Worm (Caenorhabditis elegans) whole organism, young adult: ENCODE measurements around the gene fbxc-26.

ENCODE experiments used
- B0035.1 ChIP-seq: sonication (generic microtip); optimal IDR thresholded peaks from 2 replicates; lab custom pipeline; 2016; ENCODE audit warnings: missing genetic modification characterization, mild to moderate bottlenecking, missing compliant biosample characterization, missing genotype, missing genetic modification reagents
- F10E7.11 ChIP-seq: sonication (generic microtip); optimal IDR thresholded peaks from 2 replicates; lab custom pipeline; 2017; ENCODE audit warnings: mild to moderate bottlenecking, missing genetic modification characterization, moderate library complexity, missing compliant biosample characterization
- Y53F4B.3 ChIP-seq: fragments of 200-800 bp; sonication (Bioruptor generic); IDR thresholded peaks from 2 replicates; pipeline ENCODE4 v1.3.6; 2022; ENCODE audit warnings: missing genetic modification reagents, missing genetic modification characterization, missing compliant biosample characterization
- ZK185.1 ChIP-seq: sonication (generic microtip); optimal IDR thresholded peaks from 2 replicates; lab custom pipeline; 2016; ENCODE audit warnings: mild to moderate bottlenecking, missing genetic modification characterization, missing compliant biosample characterization; ENCODE audit not compliant: poor library complexity, severe bottlenecking
- aptf-2 ChIP-seq: fragments of 200-800 bp; sonication (Bioruptor generic); conservative IDR thresholded peaks from 2 replicates; pipeline ENCODE4 v1.3.6; 2022; ENCODE audit warnings: missing genetic modification reagents, missing genetic modification characterization, missing compliant biosample characterization
- atf-7 ChIP-seq: sonication (generic microtip); optimal IDR thresholded peaks from 2 replicates; lab custom pipeline; 2017; ENCODE audit warnings: mild to moderate bottlenecking, missing genetic modification characterization, missing compliant biosample characterization
- attf-5 ChIP-seq: fragments of 200-800 bp; sonication (Bioruptor generic); optimal IDR thresholded peaks from 2 replicates; lab custom pipeline; 2018; ENCODE audit warnings: mild to moderate bottlenecking, missing genetic modification characterization, missing compliant biosample characterization
- attf-6 ChIP-seq: fragments of 200-800 bp; sonication (Bioruptor generic); IDR thresholded peaks from 2 replicates; pipeline ENCODE4 v1.3.6; 2022; ENCODE audit warnings: missing genetic modification reagents, missing genetic modification characterization, missing compliant biosample characterization
- bed-1 ChIP-seq: fragments of 200-800 bp; sonication (Bioruptor generic); IDR thresholded peaks from 2 replicates; pipeline ENCODE4 v1.3.6; 2022; ENCODE audit warnings: missing genetic modification reagents, missing genetic modification characterization, missing compliant biosample characterization
- cebp-2 ChIP-seq: fragments of 200-800 bp; sonication (Bioruptor generic); IDR thresholded peaks from 2 replicates; pipeline ENCODE4 v1.3.6; 2022; ENCODE audit warnings: missing genetic modification characterization, missing compliant biosample characterization
- ceh-27 ChIP-seq: fragments of 200-800 bp; sonication (Bioruptor generic); optimal IDR thresholded peaks from 2 replicates; lab custom pipeline; 2018; ENCODE audit warnings: mild to moderate bottlenecking, missing genetic modification characterization, moderate library complexity, missing compliant biosample characterization
- ceh-91 ChIP-seq: fragments of 200-800 bp; sonication (Bioruptor generic); IDR thresholded peaks from 2 replicates; pipeline ENCODE4 v1.3.6; 2022; ENCODE audit warnings: missing genetic modification reagents, missing genetic modification characterization, missing compliant biosample characterization
- chd-7 ChIP-seq: sonication (generic microtip); optimal IDR thresholded peaks from 2 replicates; lab custom pipeline; 2016; ENCODE audit warnings: mild to moderate bottlenecking, missing genetic modification characterization, moderate library complexity, missing compliant biosample characterization
- dox-1 ChIP-seq: fragments of 200-800 bp; sonication (Bioruptor generic); IDR thresholded peaks from 2 replicates; pipeline ENCODE4 v1.3.6; 2022; ENCODE audit warnings: missing genetic modification reagents, missing genetic modification characterization, missing compliant biosample characterization
- dpff-1 ChIP-seq: sonication (generic microtip); optimal IDR thresholded peaks from 2 replicates; lab custom pipeline; 2017; ENCODE audit warnings: mild to moderate bottlenecking, missing genetic modification characterization, missing compliant biosample characterization
- ets-4 ChIP-seq: fragments of 200-800 bp; sonication (Bioruptor generic); optimal IDR thresholded peaks from 2 replicates; lab custom pipeline; 2018; ENCODE audit warnings: mild to moderate bottlenecking, missing genetic modification characterization, missing compliant biosample characterization
- gei-17 ChIP-seq: fragments of 200-800 bp; sonication (Bioruptor generic); optimal IDR thresholded peaks from 2 replicates; lab custom pipeline; 2018; ENCODE audit warnings: mild to moderate bottlenecking, missing genetic modification characterization, missing compliant biosample characterization
- him-1 ChIP-seq: sonication (generic microtip); optimal IDR thresholded peaks from 2 replicates; lab custom pipeline; 2016; ENCODE audit warnings: missing genotype, missing genetic modification reagents, missing genetic modification characterization, missing compliant biosample characterization
- hlh-12 ChIP-seq: sonication (generic microtip); optimal IDR thresholded peaks from 2 replicates; lab custom pipeline; 2016; ENCODE audit warnings: missing genetic modification characterization, missing compliant biosample characterization
- hrde-1 ChIP-seq: sonication (generic microtip); optimal IDR thresholded peaks from 2 replicates; lab custom pipeline; 2016; ENCODE audit warnings: missing genetic modification characterization, mild to moderate bottlenecking, missing compliant biosample characterization, moderate library complexity, missing genotype, missing genetic modification reagents, borderline replicate concordance
- lin-26 ChIP-seq: fragments of 200-800 bp; sonication (Bioruptor generic); IDR thresholded peaks from 2 replicates; pipeline ENCODE4 v1.3.6; 2022; ENCODE audit warnings: missing genetic modification reagents, missing genetic modification characterization, missing compliant biosample characterization
- lir-1 ChIP-seq: fragments of 200-800 bp; sonication (Bioruptor generic); conservative IDR thresholded peaks from 2 replicates; pipeline ENCODE4 v1.3.6; 2022; ENCODE audit warnings: missing genetic modification reagents, missing genetic modification characterization, missing compliant biosample characterization
- mcd-1 ChIP-seq: fragments of 200-800 bp; sonication (Bioruptor generic); IDR thresholded peaks from 2 replicates; pipeline ENCODE4 v1.3.6; 2022; ENCODE audit warnings: missing genetic modification reagents, missing genetic modification characterization, missing compliant biosample characterization
- mel-28 ChIP-seq: sonication (generic microtip); optimal IDR thresholded peaks from 2 replicates; lab custom pipeline; 2016; ENCODE audit warnings: borderline replicate concordance, mild to moderate bottlenecking, missing genetic modification characterization, missing compliant biosample characterization
- mes-4 ChIP-seq: sonication (generic microtip); optimal IDR thresholded peaks from 2 replicates; lab custom pipeline; 2016; ENCODE audit warnings: missing genotype, missing genetic modification characterization, missing compliant biosample characterization
- nfya-2 ChIP-seq: fragments of 200-800 bp; sonication (Bioruptor generic); IDR thresholded peaks from 2 replicates; pipeline ENCODE4 v1.3.6; 2022; ENCODE audit warnings: missing genetic modification reagents, missing genetic modification characterization, missing compliant biosample characterization
- nfyb-1 ChIP-seq: fragments of 200-800 bp; sonication (Bioruptor generic); IDR thresholded peaks from 2 replicates; pipeline ENCODE4 v1.3.6; 2022; ENCODE audit warnings: missing genetic modification reagents, missing genetic modification characterization, missing compliant biosample characterization
- nhr-27 ChIP-seq: fragments of 200-800 bp; sonication (Bioruptor generic); optimal IDR thresholded peaks from 2 replicates; lab custom pipeline; 2018; ENCODE audit warnings: mild to moderate bottlenecking, missing genetic modification characterization, moderate library complexity, missing compliant biosample characterization
- nhr-90 ChIP-seq: sonication (generic microtip); optimal IDR thresholded peaks from 2 replicates; lab custom pipeline; 2016; ENCODE audit warnings: missing genotype, mild to moderate bottlenecking, missing genetic modification characterization, missing compliant biosample characterization
- pha-4 ChIP-seq: fragments of 150-350 bp; sonication (generic microtip); optimal IDR thresholded peaks from 2 replicates; lab custom pipeline; 2014; ENCODE audit warnings: missing biosample characterization, missing genetic modification reagents, missing genetic modification characterization
- rec-8 ChIP-seq, 2 experiments: sonication (generic microtip); optimal IDR thresholded peaks; 2 replicates each; lab custom pipeline; 2016; ENCODE audit warnings: mild to moderate bottlenecking in 2 of 2, missing genetic modification characterization in 2 of 2, missing genetic modification reagents in 2 of 2, missing genotype in 2 of 2, missing biosample characterization in 1 of 2, missing compliant biosample characterization in 1 of 2, moderate library complexity in 1 of 2
- tbp1 ChIP-seq: fragments of 200-800 bp; sonication (Bioruptor generic); optimal IDR thresholded peaks from 2 replicates; lab custom pipeline; 2018; ENCODE audit warnings: mild to moderate bottlenecking, missing genetic modification characterization, missing compliant biosample characterization
- tbx-9 ChIP-seq: sonication (generic microtip); optimal IDR thresholded peaks from 2 replicates; lab custom pipeline; 2016; ENCODE audit warnings: borderline replicate concordance, missing genetic modification characterization, inconsistent platforms, missing compliant biosample characterization
- zfh-2 ChIP-seq: fragments of 200-800 bp; sonication (Bioruptor generic); conservative IDR thresholded peaks from 2 replicates; pipeline ENCODE4 v1.3.6; 2022; ENCODE audit warnings: missing genetic modification reagents, missing genetic modification characterization, missing compliant biosample characterization
- ztf-18 ChIP-seq: sonication (generic microtip); optimal IDR thresholded peaks from 2 replicates; lab custom pipeline; 2016; ENCODE audit warnings: missing genotype, mild to moderate bottlenecking, missing genetic modification characterization, missing compliant biosample characterization
- ztf-22 ChIP-seq: fragments of 200-800 bp; sonication (Bioruptor generic); optimal IDR thresholded peaks from 2 replicates; lab custom pipeline; 2018; ENCODE audit warnings: mild to moderate bottlenecking, missing genetic modification characterization, moderate library complexity, missing compliant biosample characterization
- ztf-25 ChIP-seq: fragments of 200-800 bp; sonication (Bioruptor generic); IDR thresholded peaks from 2 replicates; pipeline ENCODE4 v1.3.6; 2022; ENCODE audit warnings: missing genetic modification reagents, missing genetic modification characterization, missing compliant biosample characterization
- ztf-6 ChIP-seq: fragments of 200-800 bp; sonication (Bioruptor generic); IDR thresholded peaks from 2 replicates; pipeline ENCODE4 v1.3.6; 2022; ENCODE audit warnings: missing genetic modification reagents, missing genetic modification characterization, missing compliant biosample characterization

Gene fbxc-26

DNA sequence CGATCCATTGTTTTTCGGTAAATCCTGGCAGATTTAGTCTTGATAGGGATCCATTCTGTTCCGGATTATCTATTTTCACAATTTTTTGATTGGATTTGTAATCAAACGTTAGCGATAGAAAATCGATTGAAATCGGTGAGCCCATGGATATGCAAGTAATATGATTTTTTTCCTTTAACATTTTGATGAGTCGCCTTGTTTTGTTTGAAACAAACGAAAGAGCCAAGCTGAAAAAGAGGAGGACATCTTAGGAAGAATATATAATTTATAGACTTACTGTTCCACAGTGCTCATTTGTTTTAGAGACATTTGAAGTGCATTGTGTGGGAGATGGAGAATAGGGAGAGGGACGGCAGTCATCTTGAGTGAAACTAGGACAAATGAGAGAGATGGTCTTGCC, 5.6 kb downstream of the fbxc-26 start, which contains the start of the genes fbxb-18 and fbxb-19:
Gene fbxb-18, minus strand, starts transcription at position 101 of the 400 bp plus-strand sequence.
Gene fbxb-19, minus strand, starts transcription at position 369 of the 400 bp plus-strand sequence.
- no peak for TF ChIP-seq cebp-2 (GFP tag; lab: Robert Waterston, UW)
- TF ChIP-seq gei-17 (GFP tag; lab: Kevin White, UChicago): no peak
- no peak for TF ChIP-seq F10E7.11 (tag; lab: Kevin White, UChicago)
- no peak for TF ChIP-seq tbx-9 (tag; lab: Kevin White, UChicago)
- no peak for TF ChIP-seq hlh-12
- TF ChIP-seq ztf-18 (tag; lab: Kevin White, UChicago): no peak
- no peak for TF ChIP-seq attf-6
- no peak for TF ChIP-seq mes-4 (tag; lab: Kevin White, UChicago)
- no peak for TF ChIP-seq dpff-1 (tag; lab: Kevin White, UChicago)
- TF ChIP-seq him-1 (tag; lab: Kevin White, UChicago): no peak
- TF ChIP-seq lin-26 (GFP tag; lab: Robert Waterston, UW): no peak
- no peak for TF ChIP-seq hrde-1 (tag; lab: Kevin White, UChicago)
- TF ChIP-seq ztf-25 (GFP tag; lab: Robert Waterston, UW): no peak
- no peak for TF ChIP-seq nhr-27
- TF ChIP-seq lir-1 (GFP tag; lab: Robert Waterston, UW): no peak

DNA sequence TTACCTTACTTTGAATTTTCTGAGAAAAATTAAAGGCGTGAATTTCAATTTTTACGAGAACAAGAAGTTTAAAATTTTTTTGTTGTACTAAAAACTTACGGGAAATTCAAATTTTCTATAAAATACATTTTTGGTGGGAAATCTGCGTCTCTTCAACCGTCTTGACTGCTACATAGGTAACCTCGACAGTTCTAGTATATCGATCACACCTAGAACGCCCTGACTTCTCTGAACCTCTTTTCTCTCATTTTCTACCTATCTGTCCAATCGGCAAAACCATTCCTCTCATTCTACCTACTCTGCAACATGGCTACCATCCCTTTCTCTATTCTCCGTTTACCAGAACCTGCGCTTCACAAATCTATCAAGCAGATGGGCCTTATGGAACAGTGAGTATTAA, 10.7 kb downstream of the fbxc-26 start, which contains the start of gene fbxb-25:
Gene fbxb-25, plus strand, starts transcription at position 301 of the 400 bp plus-strand sequence.
- TF ChIP-seq gei-17 (GFP tag; lab: Kevin White, UChicago) (no peak), hrde-1 (tag; lab: Kevin White, UChicago) (no peak), nfya-2 (GFP tag; lab: Robert Waterston, UW) (no peak), zfh-2 (no peak), Y53F4B.3 (GFP tag; lab: Robert Waterston, UW) (no peak), rec-8 (tag; optimal IDR thresholded peaks at IDR 0.05; lab: Kevin White, UChicago) (no peak), aptf-2 (GFP tag; lab: Robert Waterston, UW) (no peak), ets-4 (GFP tag; lab: Kevin White, UChicago) (no peak), ceh-27 (GFP tag; lab: Kevin White, UChicago) (no peak), attf-5 (GFP tag; lab: Kevin White, UChicago) (no peak), B0035.1 (no peak), nfyb-1 (GFP tag; lab: Robert Waterston, UW) (no peak), pha-4 (tag; lab: Kevin White, UChicago) (no peak), ZK185.1 (tag; lab: Kevin White, UChicago) (no peak), chd-7 (tag; lab: Kevin White, UChicago) (no peak)

DNA sequence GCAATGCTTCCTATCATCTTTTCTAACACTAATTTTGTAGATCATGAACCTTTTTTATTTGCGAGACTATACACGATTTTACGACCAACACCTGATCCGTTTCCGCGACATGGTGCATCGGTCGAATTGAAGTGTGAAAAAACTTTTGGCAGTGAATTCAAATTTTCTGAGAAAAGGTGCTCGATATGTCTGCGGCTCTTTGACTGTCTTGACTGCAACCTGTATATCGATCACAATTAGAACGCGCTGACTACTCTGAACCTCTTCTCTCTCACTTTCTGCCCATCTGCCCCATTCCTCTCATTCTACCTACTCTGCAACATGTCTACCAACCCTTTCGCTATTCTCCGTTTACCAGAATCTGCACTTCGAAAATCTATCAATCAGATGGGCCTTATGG, 12.2 kb downstream of the fbxc-26 start, which contains the start of gene fbxb-26:
Gene fbxb-26, plus strand, starts transcription at position 301 of the 400 bp plus-strand sequence.
- TF ChIP-seq ztf-6 (GFP tag; lab: Robert Waterston, UW) (no peak), mel-28 (tag; lab: Kevin White, UChicago) (no peak), ceh-91 (GFP tag; lab: Robert Waterston, UW) (no peak), dox-1 (GFP tag; lab: Robert Waterston, UW) (no peak), hlh-12 (no peak), atf-7 (tag; lab: Kevin White, UChicago) (no peak), lir-1 (GFP tag; lab: Robert Waterston, UW) (no peak), tbp1 (GFP tag; lab: Kevin White, UChicago) (no peak), bed-1 (GFP tag; lab: Robert Waterston, UW) (no peak), nhr-90 (tag; lab: Kevin White, UChicago) (no peak), ztf-22 (GFP tag; lab: Kevin White, UChicago) (no peak), mcd-1 (GFP tag; lab: Robert Waterston, UW) (no peak)
- TF ChIP-seq, all 124 proteins: peak for 0
